Worm (Caenorhabditis elegans): ENCODE measurements around the gene ZC266.1.

ZC266.1 gene

DNA sequence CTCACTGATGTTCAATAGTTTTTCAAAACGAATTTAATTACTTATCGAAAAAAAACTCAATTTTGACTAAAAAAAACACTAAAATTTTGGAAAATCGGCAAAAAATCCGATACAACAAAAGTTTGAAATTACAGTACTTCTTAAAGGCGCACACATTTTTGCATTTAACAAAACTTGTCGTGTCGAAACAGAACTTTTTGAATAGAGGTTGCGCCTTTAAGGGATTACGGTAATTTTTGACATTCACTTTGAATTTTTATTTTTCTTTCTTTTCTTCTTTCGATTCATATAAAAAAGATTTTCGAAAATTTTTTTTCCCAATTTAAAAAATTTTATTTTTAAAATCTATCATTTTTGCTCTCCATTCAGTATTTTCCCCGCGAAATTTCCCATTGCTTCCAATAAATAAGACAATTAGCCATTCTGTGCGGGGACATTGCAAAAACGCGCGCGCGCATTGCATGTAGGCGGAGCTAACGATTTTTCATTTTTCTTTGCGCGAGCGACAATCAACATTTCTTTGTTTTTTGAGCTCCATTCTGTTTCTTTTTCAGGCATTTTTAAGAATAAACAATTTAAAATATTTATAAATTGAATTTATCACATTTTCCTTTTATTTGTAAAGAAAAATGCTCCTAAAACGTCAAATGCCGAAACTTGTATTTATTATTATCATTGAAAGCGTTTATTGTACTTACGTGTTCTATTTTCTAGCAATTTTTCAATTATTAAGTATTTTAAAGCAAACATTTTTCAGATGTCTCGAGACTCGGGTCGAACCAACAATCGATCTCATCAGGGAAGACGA is 31.3 kb upstream of the ZC266.1 start, which contains the start of gene F39G3.3 (continued):
- TF ChIP-seq hsf-1 (GFP tag; IDR thresholded peaks at IDR 0.05) (peak; percentile 56; the same call in 1 of the 2 replicates), lag-1 (GFP tag; IDR thresholded peaks at IDR 0.05) (no peak), fkh-3 (tag; optimal IDR thresholded peaks at IDR 0.05) (no peak), ztf-6 (GFP tag; IDR thresholded peaks at IDR 0.05) (no peak), nfya-2 (GFP tag; IDR thresholded peaks at IDR 0.05) (no peak), hmg-20 (GFP tag; IDR thresholded peaks at IDR 0.05) (no peak), dox-1 (GFP tag; IDR thresholded peaks at IDR 0.05) (peak; percentile 89), D2030.7 (GFP tag; IDR thresholded peaks at IDR 0.05) (peak; percentile 82), aptf-2 (GFP tag; conservative IDR thresholded peaks at IDR 0.05) (no peak), let-607 (tag; optimal IDR thresholded peaks at IDR 0.05) (peak in 1 of 2 experiments; percentile 30), unc-130 (GFP tag; optimal IDR thresholded peaks at IDR 0.05) (peak; percentile 76), B0261.1 (tag; optimal IDR thresholded peaks at IDR 0.05) (no peak), F23B12.7 (tag; optimal IDR thresholded peaks at IDR 0.05; ENCODE audit: insufficient read depth) (peak; percentile 46), K12H6.12 (tag; optimal IDR thresholded peaks at IDR 0.05) (no peak), dpff-1 (tag; optimal IDR thresholded peaks at IDR 0.05) (no peak), ceh-27 (GFP tag; optimal IDR thresholded peaks at IDR 0.05) (peak; percentile 24), ztf-3 (GFP tag; optimal IDR thresholded peaks at IDR 0.05) (no peak), ceh-91 (GFP tag; IDR thresholded peaks at IDR 0.05) (peak; percentile 79), mes-4 (tag; optimal IDR thresholded peaks at IDR 0.05) (no peak), F57C9.4 (tag; optimal IDR thresholded peaks at IDR 0.05) (no peak), F55B11.4 (tag; optimal IDR thresholded peaks at IDR 0.05; ENCODE audit: borderline replicate concordance, insufficient read depth) (no peak), madf-8 (GFP tag; conservative IDR thresholded peaks at IDR 0.05) (peak; percentile 84), ztf-25 (GFP tag; IDR thresholded peaks at IDR 0.05) (no peak), rec-8 (tag; optimal IDR thresholded peaks at IDR 0.05) (no peak), hrde-1 (tag; optimal IDR thresholded peaks at IDR 0.05; ENCODE audit: borderline replicate concordance) (peak; percentile 79), efl-1 (GFP tag; optimal IDR thresholded peaks at IDR 0.05) (peak; percentile 77), dpl-1 (GFP tag; optimal IDR thresholded peaks at IDR 0.05) (peak; percentile 71), lin-40 (tag; optimal IDR thresholded peaks at IDR 0.05) (peak; percentile 35), ccch-3 (GFP tag; optimal IDR thresholded peaks at IDR 0.05) (no peak), nhr-80 (tag; optimal IDR thresholded peaks at IDR 0.05) (peak; percentile 32), nfya-1 (tag; optimal IDR thresholded peaks at IDR 0.05; ENCODE audit: borderline replicate concordance, insufficient read depth) (no peak), F57A8.1 (GFP tag; optimal IDR thresholded peaks at IDR 0.05) (no peak), Y79H2A.3 (GFP tag; conservative IDR thresholded peaks at IDR 0.05) (0 out of 2 replicates have a peak, but pooled peaks have one; percentile 24), bed-1 (GFP tag; IDR thresholded peaks at IDR 0.05) (no peak), athp-1 (tag; optimal IDR thresholded peaks at IDR 0.05) (peak; percentile 47), F22D6.2 (tag; optimal IDR thresholded peaks at IDR 0.05) (no peak), sea-2 (GFP tag; IDR thresholded peaks at IDR 0.05) (no peak), ama-1 (optimal IDR thresholded peaks at IDR 0.05) (no peak), ama-1 (GFP tag; optimal IDR thresholded peaks at IDR 0.05) (no peak), somi-1 (GFP tag; optimal IDR thresholded peaks at IDR 0.05) (no peak), repo-1 (tag; optimal IDR thresholded peaks at IDR 0.05) (no peak)
